Worm (Caenorhabditis elegans) whole organism, mixed stage, embryonic: ENCODE results near the gene T10B10.9.

ENCODE experiments used
- blmp-1 ChIP-seq: fragments of 150-350 bp; optimal IDR thresholded peaks from 2 replicates; lab custom pipeline; 2014; ENCODE audit warnings: missing biosample characterization, missing genetic modification characterization
- ceh-43 ChIP-seq: fragments of 200-800 bp; sonication (Bioruptor generic); optimal IDR thresholded peaks from 2 replicates; lab custom pipeline; 2018; ENCODE audit warnings: mild to moderate bottlenecking, missing genetic modification characterization, moderate library complexity, missing compliant biosample characterization
- elt-3 ChIP-seq: fragments of 150-350 bp; optimal IDR thresholded peaks from 2 replicates; lab custom pipeline; 2014; ENCODE audit warnings: missing biosample characterization, missing genetic modification characterization

DNA sequence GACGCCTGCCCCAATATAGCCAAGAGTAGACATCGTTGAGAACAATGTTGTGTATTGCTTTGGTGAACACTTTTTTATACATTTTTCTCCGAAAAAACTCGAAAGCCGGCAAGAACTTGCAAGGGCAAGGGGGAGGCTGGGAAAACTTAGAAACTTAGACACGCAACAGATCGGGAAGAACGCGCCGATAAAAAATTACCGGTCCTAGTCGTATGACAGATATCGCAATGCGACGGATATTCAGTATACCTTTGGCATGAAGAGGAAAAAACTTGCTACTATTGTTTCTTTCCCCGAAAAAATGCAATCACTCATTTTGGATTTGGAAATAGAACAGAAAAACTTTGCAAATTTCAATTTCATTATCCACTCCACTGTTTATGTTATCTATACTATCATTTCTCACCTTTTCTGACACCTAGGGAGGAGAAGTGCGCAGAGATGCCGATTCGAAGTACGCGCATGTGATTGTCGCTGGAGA is 12.3 kb downstream of the T10B10.9 start, which contains the start of gene col-41:
- TF ChIP-seq blmp-1 (tag; lab: Kevin White, UChicago) (no peak), ceh-43 (GFP tag; lab: Kevin White, UChicago) (no peak), elt-3 (tag; lab: Kevin White, UChicago) (no peak)
